Comparison of ENCODE assay signal across 5 fruit fly cellular contexts in the genomic region with DNA sequence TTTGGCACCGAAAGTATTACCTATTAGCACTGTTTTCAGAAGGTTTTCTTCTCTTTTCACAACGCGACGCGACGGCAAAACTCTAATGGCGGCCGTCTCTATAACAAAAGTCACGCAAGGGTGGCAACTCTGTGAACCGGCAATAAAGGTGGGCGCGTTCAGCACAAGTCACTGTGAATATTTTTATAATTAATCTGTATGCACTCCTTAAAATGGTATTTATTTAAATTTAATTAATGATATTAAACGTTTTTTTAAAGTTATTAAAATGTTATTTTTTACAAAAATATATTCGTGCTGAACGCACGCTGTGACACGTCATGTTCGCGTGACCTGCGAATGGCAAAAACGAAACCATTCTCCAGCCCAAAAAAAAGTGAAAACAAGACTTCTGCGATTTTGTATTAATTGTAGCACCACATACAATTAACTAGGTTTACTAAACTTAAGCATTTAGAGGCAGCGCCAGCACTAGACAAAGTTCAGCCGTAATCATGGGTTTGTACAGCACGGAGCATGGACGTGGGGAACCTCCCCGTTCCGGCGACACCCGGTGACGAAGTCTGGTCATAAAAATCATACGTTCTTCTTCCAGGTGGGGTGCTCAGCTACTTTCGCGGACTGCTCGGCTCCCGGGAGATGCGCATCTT.
TF ChIP-seq lines count a peak whose summit lies in the region.

Gene brm, minus strand, starts transcription at position 87 of the 650 bp plus-strand sequence.
Gene Arl1, plus strand, starts transcription at position 353 of the 650 bp plus-strand sequence.

- TF ChIP-seq CTCF in whole organism, embryonic (GFP tag; optimal IDR thresholded peaks at IDR 0.05; lab: Kevin White, UChicago), result peak; percentile 62

TF ChIP-seq in whole organism, adult, 20 proteins besides CTCF, POLR2A, EP300 and RAD21 (continues in another document):
- TF ChIP-seq CG7101 (tag; optimal IDR thresholded peaks at IDR 0.05; lab: Kevin White, UChicago) (peak; percentile 99), bab1 (GFP tag; optimal IDR thresholded peaks at IDR 0.05; lab: Kevin White, UChicago) (peak; percentile 99), CG1620 (GFP tag; optimal IDR thresholded peaks at IDR 0.05; lab: Kevin White, UChicago) (peak; percentile 97), CG14711 (tag; optimal IDR thresholded peaks at IDR 0.05; lab: Kevin White, UChicago) (peak; percentile 98), cnc (optimal IDR thresholded peaks at IDR 0.05; lab: Kevin White, UChicago) (no peak), cic (GFP tag; optimal IDR thresholded peaks at IDR 0.05; lab: Kevin White, UChicago) (peak; percentile 93), CG5204 (GFP tag; optimal IDR thresholded peaks at IDR 0.05; lab: Kevin White, UChicago) (peak; percentile 97), ovo (GFP tag; optimal IDR thresholded peaks at IDR 0.05; lab: Kevin White, UChicago) (peak; percentile 98), CG33017 (tag; optimal IDR thresholded peaks at IDR 0.05; lab: Kevin White, UChicago) (peak; percentile 98), kay (GFP tag; lab: Kevin White, UChicago; ENCODE audit: borderline replicate concordance) (no peak), tj (GFP tag; optimal IDR thresholded peaks at IDR 0.05; lab: Kevin White, UChicago) (peak; percentile 93), CG11617 (GFP tag; optimal IDR thresholded peaks at IDR 0.05; lab: Kevin White, UChicago) (peak; percentile 99), CG7045 (GFP tag; optimal IDR thresholded peaks at IDR 0.05; lab: Kevin White, UChicago) (peak; percentile 99), CG12768 (GFP tag; optimal IDR thresholded peaks at IDR 0.05; lab: Kevin White, UChicago) (peak; percentile 99), Crg-1 (GFP tag; optimal IDR thresholded peaks at IDR 0.05; lab: Kevin White, UChicago) (peak; percentile 97), Clk (GFP tag; optimal IDR thresholded peaks at IDR 0.05; lab: Kevin White, UChicago) (peak; percentile 99)

TF ChIP-seq in whole organism, embryonic, 481 proteins besides CTCF, POLR2A, EP300 and RAD21 (continues in another document):
- TF ChIP-seq slou (GFP tag; optimal IDR thresholded peaks at IDR 0.05; lab: Kevin White, UChicago) (peak; percentile 95), psq (GFP tag; optimal IDR thresholded peaks at IDR 0.05; lab: Kevin White, UChicago) (peak; percentile 94), CG11456 (GFP tag; IDR thresholded peaks at IDR 0.05; lab: Robert Waterston, UW) (peak; percentile 99), sqz (GFP tag; optimal IDR thresholded peaks at IDR 0.05; lab: Kevin White, UChicago) (peak; percentile 98), Spps (tag; optimal IDR thresholded peaks at IDR 0.05; lab: Kevin White, UChicago) (peak; percentile 95), Sox100B (GFP tag; optimal IDR thresholded peaks at IDR 0.05; lab: Kevin White, UChicago) (peak; percentile 95), Adf1 (GFP tag; IDR thresholded peaks at IDR 0.05; lab: Robert Waterston, UW) (peak; percentile 91), ab (GFP tag; optimal IDR thresholded peaks at IDR 0.05; lab: Kevin White, UChicago) (peak; percentile 70), CG3065 (GFP tag; optimal IDR thresholded peaks at IDR 0.05; lab: Kevin White, UChicago) (peak; percentile 93), Camta (GFP tag; optimal IDR thresholded peaks at IDR 0.05; lab: Kevin White, UChicago) (peak; percentile 87), trh (GFP tag; optimal IDR thresholded peaks at IDR 0.05; lab: Kevin White, UChicago) (peak; percentile 94), cad (GFP tag; optimal IDR thresholded peaks at IDR 0.05; lab: Kevin White, UChicago) (no peak), CG18619 (GFP tag; optimal IDR thresholded peaks at IDR 0.05; lab: Kevin White, UChicago) (peak; percentile 98), Oaz (GFP tag; IDR thresholded peaks at IDR 0.05; lab: Robert Waterston, UW) (peak; percentile 99), fd64A (GFP tag; optimal IDR thresholded peaks at IDR 0.05; lab: Kevin White, UChicago) (peak; percentile 89), org-1 (GFP tag; optimal IDR thresholded peaks at IDR 0.05; lab: Kevin White, UChicago) (peak; percentile 87), Side (GFP tag; optimal IDR thresholded peaks at IDR 0.05; lab: Kevin White, UChicago) (peak; percentile 81)

TF ChIP-seq in whole organism, prepupa, 60 proteins besides CTCF, POLR2A, EP300 and RAD21 (continues in another document):
- peak; percentile 94 for TF ChIP-seq CG6276 (GFP tag; optimal IDR thresholded peaks at IDR 0.05; lab: Kevin White, UChicago)
- TF ChIP-seq eg (GFP tag; IDR thresholded peaks at IDR 0.05; lab: Robert Waterston, UW), result peak; percentile 99
- TF ChIP-seq Met (GFP tag; optimal IDR thresholded peaks at IDR 0.05; lab: Kevin White, UChicago), result peak; percentile 94
- peak; percentile 96 for TF ChIP-seq CG6808 (GFP tag; optimal IDR thresholded peaks at IDR 0.05; lab: Kevin White, UChicago)
- TF ChIP-seq OdsH (GFP tag; optimal IDR thresholded peaks at IDR 0.05; lab: Kevin White, UChicago), result peak; percentile 98
- TF ChIP-seq pdm3 (GFP tag; optimal IDR thresholded peaks at IDR 0.05; lab: Kevin White, UChicago), result peak; percentile 96
- TF ChIP-seq CG4318 (GFP tag; optimal IDR thresholded peaks at IDR 0.05; lab: Kevin White, UChicago), result peak; percentile 99
- TF ChIP-seq CG3919 (GFP tag; optimal IDR thresholded peaks at IDR 0.05; lab: Kevin White, UChicago), result peak; percentile 98
- TF ChIP-seq achi (GFP tag; optimal IDR thresholded peaks at IDR 0.05; lab: Kevin White, UChicago), result peak; percentile 97
- TF ChIP-seq CG7368 (GFP tag; optimal IDR thresholded peaks at IDR 0.05; lab: Kevin White, UChicago), result peak; percentile 94
- peak; percentile 99 for TF ChIP-seq Eip78C (GFP tag; lab: Kevin White, UChicago)
- peak; percentile 97 for TF ChIP-seq dsx (GFP tag; optimal IDR thresholded peaks at IDR 0.05; lab: Kevin White, UChicago; ENCODE audit: poor library complexity, severe bottlenecking)
- TF ChIP-seq CG6792 (GFP tag; optimal IDR thresholded peaks at IDR 0.05; lab: Kevin White, UChicago), result peak; percentile 94
- TF ChIP-seq cyc (GFP tag; optimal IDR thresholded peaks at IDR 0.05; lab: Kevin White, UChicago), result peak; percentile 96
- TF ChIP-seq Hr39 (GFP tag; optimal IDR thresholded peaks at IDR 0.05; lab: Kevin White, UChicago), result peak; percentile 92
- peak; percentile 92 for TF ChIP-seq Blimp-1 (GFP tag; optimal IDR thresholded peaks at IDR 0.05; lab: Kevin White, UChicago)
- TF ChIP-seq salr (GFP tag; optimal IDR thresholded peaks at IDR 0.05; lab: Kevin White, UChicago), result peak; percentile 96 to 98

TF ChIP-seq in whole organism, pupa, 21 proteins besides CTCF, POLR2A, EP300 and RAD21 (continues in another document):
- peak; percentile 92 for TF ChIP-seq gl (tag; optimal IDR thresholded peaks at IDR 0.05; lab: Kevin White, UChicago)
- TF ChIP-seq Pif1A (GFP tag; optimal IDR thresholded peaks at IDR 0.05; lab: Kevin White, UChicago), result no peak
- TF ChIP-seq CG32121 (GFP tag; IDR thresholded peaks at IDR 0.05; lab: Robert Waterston, UW), result peak; percentile 99
- TF ChIP-seq Pif1B (GFP tag; optimal IDR thresholded peaks at IDR 0.05; lab: Kevin White, UChicago), result peak; percentile 96
- peak; percentile 99 for TF ChIP-seq CG14655 (GFP tag; optimal IDR thresholded peaks at IDR 0.05; lab: Kevin White, UChicago)
- TF ChIP-seq Ets98B (GFP tag; IDR thresholded peaks at IDR 0.05; lab: Robert Waterston, UW), result peak; percentile 99
- TF ChIP-seq EcR (GFP tag; optimal IDR thresholded peaks at IDR 0.05; lab: Kevin White, UChicago), result peak; percentile 65
- peak; percentile 99 for TF ChIP-seq CG17806 (tag; optimal IDR thresholded peaks at IDR 0.05; lab: Kevin White, UChicago)
- peak; percentile 91 for TF ChIP-seq CG13204 (GFP tag; optimal IDR thresholded peaks at IDR 0.05; lab: Kevin White, UChicago)
- TF ChIP-seq CG10348 (GFP tag; IDR thresholded peaks at IDR 0.05; lab: Robert Waterston, UW), result peak; percentile 96
- TF ChIP-seq CG34367 (tag; optimal IDR thresholded peaks at IDR 0.05; lab: Kevin White, UChicago), result peak; percentile 96
- TF ChIP-seq CG8159 (tag; optimal IDR thresholded peaks at IDR 0.05; lab: Kevin White, UChicago), result peak; percentile 98
- TF ChIP-seq D1 (tag; optimal IDR thresholded peaks at IDR 0.05; lab: Kevin White, UChicago), result no peak
- TF ChIP-seq CG12605 (GFP tag; IDR thresholded peaks at IDR 0.05; lab: Robert Waterston, UW), result peak; percentile 98
- peak; percentile 98 for TF ChIP-seq CG9948 (tag; optimal IDR thresholded peaks at IDR 0.05; lab: Kevin White, UChicago)
- TF ChIP-seq fd96Ca (GFP tag; IDR thresholded peaks at IDR 0.05; lab: Robert Waterston, UW), result peak; percentile 99
- TF ChIP-seq Snoo (tag; optimal IDR thresholded peaks at IDR 0.05; lab: Kevin White, UChicago), result peak; percentile 99
- TF ChIP-seq CG8301 (tag; optimal IDR thresholded peaks at IDR 0.05; lab: Kevin White, UChicago), result peak; percentile 96
- TF ChIP-seq rn (GFP tag; IDR thresholded peaks at IDR 0.05; lab: Robert Waterston, UW), result peak; percentile 99

TF ChIP-seq in whole organism, wandering third instar larva, 38 proteins besides CTCF, POLR2A, EP300 and RAD21 (continues in another document):
- TF ChIP-seq pan (optimal IDR thresholded peaks at IDR 0.05; lab: Kevin White, UChicago) (no peak), psq (GFP tag; optimal IDR thresholded peaks at IDR 0.05; lab: Kevin White, UChicago) (peak; percentile 96), Hnf4 (GFP tag; optimal IDR thresholded peaks at IDR 0.05; lab: Kevin White, UChicago) (peak; percentile 94), Sp1 (GFP tag; optimal IDR thresholded peaks at IDR 0.05; lab: Kevin White, UChicago) (peak; percentile 99), N (GFP tag; optimal IDR thresholded peaks at IDR 0.05; lab: Kevin White, UChicago) (no peak), HLH106 (tag; optimal IDR thresholded peaks at IDR 0.05; lab: Kevin White, UChicago) (peak; percentile 100), woc (GFP tag; optimal IDR thresholded peaks at IDR 0.05; lab: Kevin White, UChicago) (peak; percentile 92), lola (GFP tag; optimal IDR thresholded peaks at IDR 0.05; lab: Kevin White, UChicago) (no peak), Hr83 (GFP tag; optimal IDR thresholded peaks at IDR 0.05; lab: Kevin White, UChicago; ENCODE audit: poor library complexity, severe bottlenecking) (peak; percentile 75), Mio (GFP tag; optimal IDR thresholded peaks at IDR 0.05; lab: Kevin White, UChicago) (peak; percentile 81), CG9705 (GFP tag; optimal IDR thresholded peaks at IDR 0.05; lab: Kevin White, UChicago) (peak; percentile 99), CrebA (GFP tag; optimal IDR thresholded peaks at IDR 0.05; lab: Kevin White, UChicago; ENCODE audit: borderline replicate concordance) (no peak), jim (GFP tag; optimal IDR thresholded peaks at IDR 0.05; lab: Kevin White, UChicago) (peak; percentile 26), dsf (GFP tag; optimal IDR thresholded peaks at IDR 0.05; lab: Kevin White, UChicago; ENCODE audit: borderline replicate concordance) (peak; percentile 89), Hr78 (GFP tag; optimal IDR thresholded peaks at IDR 0.05; lab: Kevin White, UChicago) (no peak), Vsx2 (GFP tag; optimal IDR thresholded peaks at IDR 0.05; lab: Kevin White, UChicago; ENCODE audit: partially characterized antibody) (no peak), rgr (GFP tag; optimal IDR thresholded peaks at IDR 0.05; lab: Kevin White, UChicago) (peak; percentile 99), h (GFP tag; optimal IDR thresholded peaks at IDR 0.05; lab: Kevin White, UChicago) (peak; percentile 98), sage (GFP tag; optimal IDR thresholded peaks at IDR 0.05; lab: Kevin White, UChicago) (peak; percentile 97), Myc (optimal IDR thresholded peaks at IDR 0.05; lab: Kevin White, UChicago) (no peak)
